Fruit fly (Drosophila melanogaster) whole organism, embryonic: ENCODE measurements around the gene CG32369.
A peak's percentile ranks its signal among the peaks of the same experiment; 100 is the strongest.

Source experiments
- Antp ChIP-seq: fragments of 200-800 bp; sonication (Bioruptor generic); optimal IDR thresholded peaks from 3 replicates; lab custom pipeline; 2016; ENCODE audit warnings: missing biosample characterization, missing genetic modification characterization
- Atf6 ChIP-seq: fragments of 200-800 bp; sonication (Bioruptor generic); IDR thresholded peaks from 2 replicates; pipeline ENCODE4 v1.3.6; 2022; ENCODE audit warnings: missing biosample characterization, missing genetic modification characterization
- Bdp1 ChIP-seq: fragments of 200-800 bp; sonication (Bioruptor generic); optimal IDR thresholded peaks from 3 replicates; lab custom pipeline; 2016; ENCODE audit warnings: missing biosample characterization, missing genetic modification characterization
- CG10654 ChIP-seq: fragments of 200-800 bp; sonication (Bioruptor generic); optimal IDR thresholded peaks from 2 replicates; lab custom pipeline; 2016; ENCODE audit warnings: missing biosample characterization, missing genetic modification characterization
- CG11456 ChIP-seq: fragments of 200-800 bp; sonication (Bioruptor generic); IDR thresholded peaks from 3 replicates; pipeline ENCODE4 v1.3.6; 2022; ENCODE audit warnings: missing biosample characterization, missing genetic modification characterization
- CG11696 ChIP-seq: fragments of 200-800 bp; sonication (Bioruptor generic); IDR thresholded peaks from 2 replicates; pipeline ENCODE4 v1.3.6; 2022; ENCODE audit warnings: missing biosample characterization, missing genetic modification characterization
- CG12071 ChIP-seq: fragments of 200-800 bp; sonication (Bioruptor generic); optimal IDR thresholded peaks from 3 replicates; lab custom pipeline; 2018; ENCODE audit warnings: missing biosample characterization, mild to moderate bottlenecking, missing genetic modification characterization
- CG12219 ChIP-seq: fragments of 200-800 bp; sonication (Bioruptor generic); optimal IDR thresholded peaks from 3 replicates; lab custom pipeline; 2018; ENCODE audit warnings: missing biosample characterization, mild to moderate bottlenecking, missing genetic modification characterization
- CG13123 ChIP-seq: fragments of 200-800 bp; sonication (Bioruptor generic); optimal IDR thresholded peaks from 2 replicates; lab custom pipeline; 2016; ENCODE audit warnings: missing biosample characterization, missing genetic modification characterization
- CG14014 ChIP-seq: fragments of 200-800 bp; sonication (Bioruptor generic); IDR thresholded peaks from 2 replicates; pipeline ENCODE4 v1.3.6; 2022; ENCODE audit warnings: missing biosample characterization, missing genetic modification characterization
- CG1792 ChIP-seq: fragments of 200-800 bp; sonication (Bioruptor generic); optimal IDR thresholded peaks from 2 replicates; lab custom pipeline; 2016; ENCODE audit warnings: missing biosample characterization, missing genetic modification characterization
- CG31388 ChIP-seq: fragments of 200-800 bp; sonication (Bioruptor generic); optimal IDR thresholded peaks from 2 replicates; lab custom pipeline; 2016; ENCODE audit warnings: missing biosample characterization, missing genetic modification characterization
- CG3281 ChIP-seq: fragments of 200-800 bp; sonication (Bioruptor generic); optimal IDR thresholded peaks from 3 replicates; lab custom pipeline; 2017; ENCODE audit warnings: missing biosample characterization, mild to moderate bottlenecking, missing genetic modification characterization
- CG34422 ChIP-seq: fragments of 200-800 bp; sonication (Bioruptor generic); IDR thresholded peaks from 3 replicates; pipeline ENCODE4 v1.3.6; 2022; ENCODE audit warnings: missing biosample characterization, missing genetic modification characterization
- CG5245 ChIP-seq: fragments of 200-800 bp; sonication (Bioruptor generic); optimal IDR thresholded peaks from 3 replicates; lab custom pipeline; 2016; ENCODE audit warnings: missing biosample characterization, missing genetic modification characterization
- CG8089 ChIP-seq: fragments of 200-800 bp; sonication (Bioruptor generic); optimal IDR thresholded peaks from 3 replicates; lab custom pipeline; 2016; ENCODE audit warnings: missing biosample characterization, missing genetic modification characterization
- CG8765 ChIP-seq: fragments of 200-800 bp; sonication (Bioruptor generic); IDR thresholded peaks from 2 replicates; pipeline ENCODE4 v1.3.6; 2022; ENCODE audit warnings: missing biosample characterization, missing genetic modification characterization
- CG9932 ChIP-seq: fragments of 200-800 bp; sonication (Bioruptor generic); IDR thresholded peaks from 2 replicates; pipeline ENCODE4 v1.3.6; 2022; ENCODE audit warnings: missing biosample characterization, missing genetic modification characterization
- Dek ChIP-seq: fragments of 200-800 bp; sonication (Bioruptor generic); optimal IDR thresholded peaks from 3 replicates; lab custom pipeline; 2019; ENCODE audit warnings: missing biosample characterization, mild to moderate bottlenecking, missing genetic modification characterization, moderate library complexity
- Doc3 ChIP-seq: fragments of 200-800 bp; sonication (Bioruptor generic); IDR thresholded peaks from 3 replicates; pipeline ENCODE4 v1.3.6; 2022; ENCODE audit warnings: missing biosample characterization, missing genetic modification characterization; ENCODE audit not compliant: partially characterized antibody
- Elba2 ChIP-seq: fragments of 200-800 bp; sonication (Bioruptor generic); optimal IDR thresholded peaks from 3 replicates; lab custom pipeline; 2016; ENCODE audit warnings: missing biosample characterization, missing genetic modification characterization
- Ets97D ChIP-seq: fragments of 200-800 bp; sonication (Bioruptor generic); optimal IDR thresholded peaks from 3 replicates; lab custom pipeline; 2016; ENCODE audit warnings: missing biosample characterization, missing genetic modification characterization
- Gug ChIP-seq: fragments of 200-800 bp; sonication (Bioruptor generic); IDR thresholded peaks from 4 replicates; pipeline ENCODE4 v1.3.6; 2022; ENCODE audit warnings: missing biosample characterization, missing genetic modification characterization
- Lim3 ChIP-seq: fragments of 200-800 bp; sonication (Bioruptor generic); IDR thresholded peaks from 2 replicates; pipeline ENCODE4 v1.3.6; 2022; ENCODE audit warnings: missing biosample characterization, missing genetic modification characterization
- Med ChIP-seq: fragments of 200-800 bp; sonication (Bioruptor generic); peaks from one replicate; lab custom pipeline; 2016; ENCODE audit warnings: missing biosample characterization, missing genetic modification characterization, mild to moderate bottlenecking, inconsistent platforms, moderate library complexity
- NFAT ChIP-seq: fragments of 200-800 bp; sonication (Bioruptor generic); IDR thresholded peaks from 2 replicates; pipeline ENCODE4 v1.3.6; 2022; ENCODE audit warnings: missing biosample characterization, missing genetic modification characterization
- PHDP ChIP-seq: fragments of 200-800 bp; sonication (Bioruptor generic); optimal IDR thresholded peaks from 3 replicates; lab custom pipeline; 2018; ENCODE audit warnings: missing biosample characterization, mild to moderate bottlenecking, missing genetic modification characterization, moderate library complexity
- Poxn ChIP-seq: fragments of 200-800 bp; sonication (Bioruptor generic); IDR thresholded peaks from 2 replicates; pipeline ENCODE4 v1.3.6; 2022; ENCODE audit warnings: missing biosample characterization, missing genetic modification characterization
- Sin3A ChIP-seq: fragments of >200 bp; optimal IDR thresholded peaks from 2 replicates; lab custom pipeline; 2018
- Sry-β ChIP-seq: fragments of 200-800 bp; sonication (Bioruptor generic); optimal IDR thresholded peaks from 2 replicates; lab custom pipeline; 2018; ENCODE audit warnings: missing biosample characterization, mild to moderate bottlenecking, missing genetic modification characterization, moderate library complexity
- Sry-δ ChIP-seq: fragments of 200-800 bp; sonication (Bioruptor generic); optimal IDR thresholded peaks from 2 replicates; lab custom pipeline; 2016; ENCODE audit warnings: missing biosample characterization, missing genetic modification characterization
- TFAM ChIP-seq: fragments of 200-800 bp; sonication (Bioruptor generic); optimal IDR thresholded peaks from 2 replicates; lab custom pipeline; 2017; ENCODE audit warnings: missing biosample characterization, missing genetic modification characterization, inconsistent platforms
- Usf ChIP-seq: fragments of 200-800 bp; sonication (Bioruptor generic); optimal IDR thresholded peaks from 2 replicates; lab custom pipeline; 2017; ENCODE audit warnings: missing genotype, missing biosample characterization, missing genetic modification characterization
- bsh ChIP-seq, 2 experiments: fragments of 200-800 bp; sonication (Bioruptor generic); optimal IDR thresholded peaks; 2 replicates each; lab custom pipeline; 2017 to 2018; ENCODE audit warnings: mild to moderate bottlenecking in 2 of 2, missing biosample characterization in 2 of 2, missing genetic modification characterization in 2 of 2, moderate library complexity in 1 of 2
- chinmo ChIP-seq: fragments of 200-800 bp; sonication (Bioruptor generic); IDR thresholded peaks from 4 replicates; pipeline ENCODE4 v1.3.6; 2022; ENCODE audit warnings: missing biosample characterization, missing genetic modification characterization; ENCODE audit not compliant: partially characterized antibody
- eyg ChIP-seq: fragments of 200-800 bp; sonication (Bioruptor generic); optimal IDR thresholded peaks from 3 replicates; lab custom pipeline; 2016; ENCODE audit warnings: missing biosample characterization, missing genetic modification characterization
- fu2 ChIP-seq: fragments of 200-800 bp; sonication (Bioruptor generic); optimal IDR thresholded peaks from 2 replicates; lab custom pipeline; 2016; ENCODE audit warnings: missing biosample characterization, missing genetic modification characterization
- gem ChIP-seq: fragments of 200-800 bp; sonication (Bioruptor generic); optimal IDR thresholded peaks from 2 replicates; lab custom pipeline; 2019; ENCODE audit warnings: missing biosample characterization, mild to moderate bottlenecking, missing genetic modification characterization, moderate library complexity
- grau ChIP-seq: fragments of 200-800 bp; optimal IDR thresholded peaks from 3 replicates; lab custom pipeline; 2019; ENCODE audit warnings: missing biosample characterization, mild to moderate bottlenecking, missing genetic modification characterization, moderate library complexity
- grn ChIP-seq: fragments of 200-800 bp; sonication (Bioruptor generic); optimal IDR thresholded peaks from 3 replicates; lab custom pipeline; 2017; ENCODE audit warnings: missing biosample characterization, missing genetic modification characterization
- hb ChIP-seq: fragments of 200-800 bp; sonication (Bioruptor generic); IDR thresholded peaks from 3 replicates; pipeline ENCODE4 v1.3.6; 2022; ENCODE audit warnings: missing biosample characterization, missing genetic modification characterization; ENCODE audit not compliant: partially characterized antibody
- insv ChIP-seq, 2 experiments: fragments of 200-800 bp; sonication (Bioruptor generic); optimal IDR thresholded peaks; 3 replicates each; lab custom pipeline; 2016 to 2018; ENCODE audit warnings: missing biosample characterization in 2 of 2, missing genetic modification characterization in 2 of 2
- maf-S ChIP-seq: fragments of 200-800 bp; sonication (Bioruptor generic); optimal IDR thresholded peaks from 2 replicates; lab custom pipeline; 2016; ENCODE audit warnings: missing biosample characterization, missing genetic modification characterization
- nerfin-2 ChIP-seq: fragments of 200-800 bp; sonication (Bioruptor generic); IDR thresholded peaks from 2 replicates; pipeline ENCODE4 v1.3.6; 2022; ENCODE audit warnings: missing biosample characterization, missing genetic modification characterization; ENCODE audit not compliant: partially characterized antibody
- nmo ChIP-seq: fragments of 200-800 bp; sonication (Bioruptor generic); optimal IDR thresholded peaks from 2 replicates; lab custom pipeline; 2018; ENCODE audit warnings: missing biosample characterization, mild to moderate bottlenecking, missing genetic modification characterization, moderate library complexity
- nom ChIP-seq: fragments of 200-800 bp; sonication (Bioruptor generic); optimal IDR thresholded peaks from 2 replicates; lab custom pipeline; 2017; ENCODE audit warnings: missing biosample characterization, missing genetic modification characterization, mild to moderate bottlenecking, moderate library complexity, missing genetic modification reagents
- pb ChIP-seq: fragments of 200-800 bp; sonication (Bioruptor generic); optimal IDR thresholded peaks from 3 replicates; lab custom pipeline; 2016; ENCODE audit warnings: missing biosample characterization, missing genetic modification characterization
- seq ChIP-seq: fragments of 200-800 bp; sonication (Bioruptor generic); IDR thresholded peaks from 2 replicates; pipeline ENCODE4 v1.3.6; 2022; ENCODE audit warnings: missing biosample characterization, missing genetic modification characterization
- sisA ChIP-seq: fragments of 200-800 bp; sonication (Bioruptor generic); IDR thresholded peaks from 2 replicates; pipeline ENCODE4 v1.3.6; 2022; ENCODE audit warnings: missing biosample characterization, missing genetic modification characterization
- ssp ChIP-seq: fragments of 200-800 bp; sonication (Bioruptor generic); IDR thresholded peaks from 2 replicates; pipeline ENCODE4 v1.3.6; 2022; ENCODE audit warnings: missing biosample characterization, missing genetic modification characterization
- tll ChIP-seq, 2 experiments: fragments of 200-800 bp in 1 of 2; fragments of >200 bp in 1 of 2; sonication (Bioruptor generic) in 1 of 2; optimal IDR thresholded peaks; 2 replicates each; lab custom pipeline; 2017 to 2019; ENCODE audit warnings: missing biosample characterization in 2 of 2, missing genetic modification characterization in 2 of 2, mild to moderate bottlenecking in 1 of 2, moderate library complexity in 1 of 2
- vnd ChIP-seq: fragments of 200-800 bp; sonication (Bioruptor generic); IDR thresholded peaks from 3 replicates; pipeline ENCODE4 v1.3.6; 2022; ENCODE audit warnings: missing biosample characterization, missing genetic modification characterization; ENCODE audit not compliant: partially characterized antibody

CG32369 gene

DNA sequence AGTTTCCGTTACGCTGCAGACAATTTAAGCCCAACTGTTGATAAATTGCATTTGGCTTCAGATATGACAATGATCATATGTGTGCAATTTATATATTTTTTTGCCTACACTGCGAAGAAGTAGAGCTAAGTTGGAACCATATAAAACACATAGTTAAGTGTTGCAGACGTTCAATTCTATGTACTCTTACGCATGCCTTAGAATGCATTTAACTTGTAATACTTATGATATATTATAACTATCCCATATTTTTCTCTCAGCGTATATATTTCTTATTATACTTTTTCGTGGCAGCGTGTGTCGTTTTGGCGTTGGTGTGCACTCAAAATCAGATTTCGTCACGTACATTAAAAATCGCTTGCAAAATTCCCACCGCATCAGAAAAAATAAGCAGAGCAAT is 26.2 kb downstream of the CG32369 start (continued):
- TF ChIP-seq fu2 (no peak), bsh (GFP tag; optimal IDR thresholded peaks at IDR 0.05; lab: Kevin White, UChicago) (peak in 1 of 2 experiments; percentile 20), CG9932 (GFP tag; lab: Robert Waterston, UW) (no peak), ssp (no peak), CG5245 (no peak), CG10654 (GFP tag; lab: Kevin White, UChicago) (peak; percentile 8), pb (GFP tag; lab: Kevin White, UChicago) (no peak), grn (no peak), vnd (GFP tag; lab: Robert Waterston, UW) (no peak), Gug (0 out of 4 replicates have a peak, but pooled peaks have one; percentile 15), Bdp1 (GFP tag; lab: Kevin White, UChicago) (no peak), nerfin-2 (GFP tag; lab: Robert Waterston, UW) (no peak), hb (no peak), Elba2 (GFP tag; lab: Kevin White, UChicago) (no peak), maf-S (GFP tag; lab: Kevin White, UChicago) (no peak), seq (GFP tag; lab: Robert Waterston, UW) (no peak), TFAM (GFP tag; lab: Kevin White, UChicago) (no peak), CG31388 (GFP tag; lab: Kevin White, UChicago) (no peak), CG11696 (no peak), CG1792 (GFP tag; lab: Kevin White, UChicago) (no peak), Sry-β (no peak), chinmo (GFP tag; lab: Robert Waterston, UW) (no peak), Dek (tag; lab: Kevin White, UChicago) (no peak), CG11456 (GFP tag; lab: Robert Waterston, UW) (no peak), gem (tag; lab: Kevin White, UChicago) (peak; percentile 44), Lim3 (no peak), grau (tag; lab: Kevin White, UChicago) (peak; percentile 40), nmo (GFP tag; lab: Kevin White, UChicago) (no peak), sisA (GFP tag; lab: Robert Waterston, UW) (no peak), Usf (GFP tag; lab: Kevin White, UChicago) (no peak), CG12071 (GFP tag; lab: Kevin White, UChicago) (peak; percentile 1), CG13123 (GFP tag; lab: Kevin White, UChicago) (no peak), NFAT (no peak), CG14014 (GFP tag; lab: Robert Waterston, UW) (0 out of 2 replicates have a peak, but pooled peaks have one; percentile 8), PHDP (no peak), nom (GFP tag; lab: Kevin White, UChicago) (no peak), Med (peak; percentile 80), CG8765 (GFP tag; lab: Robert Waterston, UW) (no peak), CG12219 (GFP tag; lab: Kevin White, UChicago) (no peak), Sry-δ (GFP tag; lab: Kevin White, UChicago) (no peak), Antp (GFP tag; lab: Kevin White, UChicago) (no peak), eyg (GFP tag; lab: Kevin White, UChicago) (no peak), CG34422 (GFP tag; lab: Robert Waterston, UW) (no peak; the same call in 2 of the 3 replicates), Poxn (GFP tag; lab: Robert Waterston, UW) (no peak), Sin3A (lab: Kevin White, UChicago) (no peak), tll (GFP tag; optimal IDR thresholded peaks at IDR 0.05; lab: Kevin White, UChicago) (no peak), CG3281 (peak; percentile 4), Doc3 (no peak), insv (GFP tag; optimal IDR thresholded peaks at IDR 0.05; lab: Kevin White, UChicago) (no peak), Atf6 (GFP tag; lab: Robert Waterston, UW) (no peak), CG8089 (GFP tag; lab: Kevin White, UChicago) (no peak), Ets97D (no peak)
